Fruit fly (Drosophila melanogaster): Measurements from ENCODE around the gene porin.
A peak's percentile ranks its signal among the peaks of the same experiment; 100 is the strongest.

porin gene

dm6 chr2L:10856328-10856942 lies 5.8 kb upstream of the porin start, which contains the start of gene Dnz1 (continued):
- TF ChIP-seq CG14667 (GFP tag; IDR thresholded peaks at IDR 0.05) (no peak), CG12659 (GFP tag; optimal IDR thresholded peaks at IDR 0.05) (peak; percentile 49), CG8089 (GFP tag; optimal IDR thresholded peaks at IDR 0.05) (no peak), CG16779 (GFP tag; IDR thresholded peaks at IDR 0.05) (no peak), ATbp (GFP tag; optimal IDR thresholded peaks at IDR 0.05) (no peak), CG14860 (GFP tag; IDR thresholded peaks at IDR 0.05; ENCODE audit: partially characterized antibody) (no peak), bsh (GFP tag; optimal IDR thresholded peaks at IDR 0.05) (peak in 1 of 2 experiments; percentile 39), ttk (GFP tag; IDR thresholded peaks at IDR 0.05) (peak; percentile 54), Ssrp (tag; optimal IDR thresholded peaks at IDR 0.05) (no peak), CG14965 (GFP tag; optimal IDR thresholded peaks at IDR 0.05; ENCODE audit: borderline replicate concordance) (no peak), CG7271 (tag; optimal IDR thresholded peaks at IDR 0.05) (no peak), pros (GFP tag; optimal IDR thresholded peaks at IDR 0.05) (no peak), Pdp1 (GFP tag; optimal IDR thresholded peaks at IDR 0.05) (peak; percentile 17 to 40), Sox100B (GFP tag; optimal IDR thresholded peaks at IDR 0.05) (peak; percentile 33), E2f1 (GFP tag; IDR thresholded peaks at IDR 0.05) (0 out of 2 replicates have a peak, but pooled peaks have one; percentile 20), trh (GFP tag; optimal IDR thresholded peaks at IDR 0.05) (no peak), gsb-n (tag; optimal IDR thresholded peaks at IDR 0.05) (peak; percentile 54), tgo (GFP tag; IDR thresholded peaks at IDR 0.05) (peak; percentile 62; the same call in 2 of the 3 replicates), repo (GFP tag; optimal IDR thresholded peaks at IDR 0.05) (no peak), CG12155 (GFP tag; optimal IDR thresholded peaks at IDR 0.05) (peak; percentile 56), CG14710 (tag; optimal IDR thresholded peaks at IDR 0.05) (peak; percentile 43), CG2678 (tag; optimal IDR thresholded peaks at IDR 0.05) (peak; percentile 68), CG17385 (GFP tag; optimal IDR thresholded peaks at IDR 0.05) (peak; percentile 15), Opbp (GFP tag; IDR thresholded peaks at IDR 0.05; ENCODE audit: partially characterized antibody) (peak; percentile 25; the same call in 1 of the 3 replicates), BtbVII (GFP tag; optimal IDR thresholded peaks at IDR 0.05) (peak; percentile 16), mirr (GFP tag; optimal IDR thresholded peaks at IDR 0.05) (no peak), CG16815 (GFP tag; optimal IDR thresholded peaks at IDR 0.05) (no peak), ind (GFP tag; optimal IDR thresholded peaks at IDR 0.05) (peak; percentile 43), CG8765 (GFP tag; IDR thresholded peaks at IDR 0.05) (no peak), CG15269 (tag; optimal IDR thresholded peaks at IDR 0.05) (peak; percentile 61), D (optimal IDR thresholded peaks at IDR 0.05) (no peak), D (GFP tag; optimal IDR thresholded peaks at IDR 0.05) (no peak), fu2 (GFP tag; optimal IDR thresholded peaks at IDR 0.05) (peak; percentile 28), C15 (GFP tag; IDR thresholded peaks at IDR 0.05) (no peak), inv (GFP tag; IDR thresholded peaks at IDR 0.05; ENCODE audit: partially characterized antibody) (no peak), CG34376 (GFP tag; optimal IDR thresholded peaks at IDR 0.05) (no peak), CG9817 (tag; optimal IDR thresholded peaks at IDR 0.05) (peak; percentile 28), Ada2b (GFP tag; IDR thresholded peaks at IDR 0.05) (peak; percentile 49), Lpt (GFP tag; optimal IDR thresholded peaks at IDR 0.05) (no peak), h (optimal IDR thresholded peaks at IDR 0.05) (no peak), sna (GFP tag; IDR thresholded peaks at IDR 0.05; ENCODE audit: partially characterized antibody) (no peak), CG11695 (GFP tag; IDR thresholded peaks at IDR 0.05) (peak; percentile 45; the same call in 1 of the 3 replicates), CG42726 (GFP tag; IDR thresholded peaks at IDR 0.05; ENCODE audit: partially characterized antibody) (no peak), jumu (GFP tag; optimal IDR thresholded peaks at IDR 0.05) (peak; percentile 36), cas (GFP tag; IDR thresholded peaks at IDR 0.05) (0 out of 2 replicates have a peak, but pooled peaks have one; percentile 5), Gug (GFP tag; IDR thresholded peaks at IDR 0.05) (peak; percentile 50; the same call in 2 of the 4 replicates), CG2116 (GFP tag; optimal IDR thresholded peaks at IDR 0.05) (peak; percentile 8), CG17568 (GFP tag; optimal IDR thresholded peaks at IDR 0.05) (no peak), CG17829 (tag; optimal IDR thresholded peaks at IDR 0.05) (peak; percentile 63)

Measured in whole organism, embryonic.